Fruit fly (Drosophila melanogaster): ENCODE results near the gene CG42847.

dm6 chr2L:9400153-9400552, 27.5 kb upstream of the CG42847 start:
- TF ChIP-seq OdsH (GFP tag; optimal IDR thresholded peaks at IDR 0.05) (no peak), Abd-B (GFP tag; optimal IDR thresholded peaks at IDR 0.05) (no peak), psq (GFP tag; optimal IDR thresholded peaks at IDR 0.05) (no peak), jim (GFP tag; optimal IDR thresholded peaks at IDR 0.05) (no peak), pan (optimal IDR thresholded peaks at IDR 0.05) (no peak)

Measured in whole organism, wandering third instar larva.